Worm (Caenorhabditis elegans) whole organism, early embryonic: ENCODE results near the gene K08B12.1.

Source experiments
- B0310.2 ChIP-seq: sonication (generic microtip); optimal IDR thresholded peaks from 2 replicates; lab custom pipeline; 2016; ENCODE audit warnings: mild to moderate bottlenecking, missing genetic modification characterization, missing compliant biosample characterization
- aly-1 ChIP-seq: sonication (generic microtip); optimal IDR thresholded peaks from 2 replicates; lab custom pipeline; 2016; ENCODE audit warnings: missing genetic modification characterization, missing compliant biosample characterization
- ama-1 ChIP-seq: fragments of 150-350 bp; optimal IDR thresholded peaks from 2 replicates; lab custom pipeline; 2014
- ceh-13 ChIP-seq: fragments of 200-800 bp; sonication (Bioruptor generic); optimal IDR thresholded peaks from 2 replicates; lab custom pipeline; 2018; ENCODE audit warnings: mild to moderate bottlenecking, missing genetic modification characterization, missing compliant biosample characterization
- ceh-36 ChIP-seq: sonication (generic microtip); optimal IDR thresholded peaks from 2 replicates; lab custom pipeline; 2016; ENCODE audit warnings: missing genetic modification characterization, inconsistent platforms, missing compliant biosample characterization
- ets-7 ChIP-seq: sonication (generic microtip); optimal IDR thresholded peaks from 2 replicates; lab custom pipeline; 2016; ENCODE audit warnings: missing genotype, missing genetic modification characterization, missing compliant biosample characterization
- hnd-1 ChIP-seq: sonication (generic microtip); optimal IDR thresholded peaks from 2 replicates; lab custom pipeline; 2016; ENCODE audit warnings: missing genetic modification characterization, missing compliant biosample characterization
- pes-1 ChIP-seq: fragments of 200-800 bp; sonication (Bioruptor generic); IDR thresholded peaks from 2 replicates; pipeline ENCODE4 v1.3.6; 2022; ENCODE audit warnings: missing genetic modification reagents, missing genetic modification characterization, missing compliant biosample characterization
- tbx-11 ChIP-seq: fragments of 200-800 bp; sonication (Bioruptor generic); IDR thresholded peaks from 2 replicates; pipeline ENCODE4 v1.3.6; 2022; ENCODE audit warnings: missing genetic modification characterization, missing compliant biosample characterization
- tbx-37 ChIP-seq: fragments of 200-800 bp; sonication (Bioruptor generic); conservative IDR thresholded peaks from 2 replicates; pipeline ENCODE4 v1.3.6; 2022; ENCODE audit warnings: missing genetic modification reagents, missing genetic modification characterization, missing compliant biosample characterization
- tra-4 ChIP-seq: sonication (generic microtip); optimal IDR thresholded peaks from 2 replicates; lab custom pipeline; 2017; ENCODE audit warnings: missing genetic modification characterization, missing compliant biosample characterization

DNA sequence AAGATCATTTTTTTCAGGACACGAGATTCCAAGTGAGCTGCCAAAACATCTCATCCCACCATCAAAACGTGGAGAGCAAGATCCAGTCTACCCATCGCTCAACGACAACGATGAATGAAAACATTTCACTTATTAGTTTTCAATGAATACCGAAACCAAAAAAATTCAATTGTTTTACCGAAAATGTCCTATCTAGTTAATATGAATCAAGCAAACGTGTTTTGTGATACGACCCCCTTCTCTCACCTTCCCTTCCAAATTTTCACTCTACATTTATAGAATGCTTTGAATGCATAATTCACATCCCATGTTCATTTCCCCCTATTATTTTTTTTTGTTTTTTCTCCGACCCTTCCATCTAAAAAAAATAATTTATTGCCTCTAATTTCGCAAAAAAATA lies 42.0 kb upstream of the K08B12.1 start:
- TF ChIP-seq tra-4 (tag; lab: Kevin White, UChicago) (no peak), ama-1 (no peak), ets-7 (no peak), pes-1 (no peak), ceh-36 (tag; lab: Kevin White, UChicago) (no peak), tbx-37 (GFP tag; lab: Robert Waterston, UW) (no peak), hnd-1 (tag; lab: Kevin White, UChicago) (no peak), B0310.2 (tag; lab: Kevin White, UChicago) (no peak), ceh-13 (GFP tag; lab: Kevin White, UChicago) (no peak), tbx-11 (GFP tag; lab: Robert Waterston, UW) (no peak), aly-1 (tag; lab: Kevin White, UChicago) (no peak)
